Fruit fly (Drosophila melanogaster) ovary, adult (tissue): Measurements from ENCODE around the gene Dyrk3.

ENCODE experiments used
- CG17801 ChIP-seq: fragments of 200-800 bp; optimal IDR thresholded peaks from 2 replicates; lab custom pipeline; 2019; ENCODE audit warnings: missing biosample characterization, mild to moderate bottlenecking, missing genetic modification characterization, moderate library complexity; ENCODE audit not compliant: partially characterized antibody

The Dyrk3 gene

DNA sequence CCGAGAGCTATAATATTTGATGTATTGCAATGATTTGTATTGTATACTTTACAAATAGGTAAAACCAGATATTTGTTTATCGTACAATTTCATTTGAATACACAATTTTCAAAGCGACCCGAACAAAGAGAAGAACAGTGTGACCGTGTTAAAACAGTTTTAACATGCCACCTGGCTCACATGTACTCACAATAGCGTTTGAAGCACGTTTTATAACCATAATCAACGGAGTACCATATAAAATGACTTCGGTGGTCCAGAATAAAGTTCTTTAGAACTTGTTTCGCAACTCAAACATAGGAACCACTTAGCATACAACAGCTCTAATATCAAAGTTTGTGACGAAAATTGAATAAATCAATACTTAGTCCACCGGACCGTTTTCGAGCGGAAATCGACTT lies at the start of gene Dyrk3, which contains the start of gene Cadps:
TSS of gene Dyrk3 (minus strand) at position 150 of the 401 bp plus-strand sequence.
TSS of gene Cadps (plus strand) at position 274 of the 401 bp plus-strand sequence.
- no peak for TF ChIP-seq CG17801 (GFP tag; lab: Kevin White, UChicago)

DNA sequence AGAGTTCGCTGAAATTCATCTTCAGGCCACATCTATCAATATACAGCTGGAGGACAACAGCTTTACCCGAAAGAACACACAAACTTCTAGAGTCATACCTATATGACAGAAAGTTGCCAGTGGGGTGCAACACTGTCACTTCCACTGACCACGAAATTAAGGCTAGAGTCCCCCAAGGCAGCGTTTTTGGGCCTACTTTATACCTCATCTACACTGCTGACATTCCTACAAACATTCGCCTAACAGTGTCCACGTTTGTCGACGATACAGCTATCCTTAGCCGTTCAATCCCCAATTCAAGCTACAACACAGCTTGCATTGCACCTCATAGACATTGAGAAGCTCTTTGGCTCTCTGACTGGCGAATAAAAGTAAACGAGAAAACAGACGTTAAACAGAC lies 29.9 kb upstream of the Dyrk3 start:
- no peak for TF ChIP-seq CG17801 (GFP tag; lab: Kevin White, UChicago)

DNA sequence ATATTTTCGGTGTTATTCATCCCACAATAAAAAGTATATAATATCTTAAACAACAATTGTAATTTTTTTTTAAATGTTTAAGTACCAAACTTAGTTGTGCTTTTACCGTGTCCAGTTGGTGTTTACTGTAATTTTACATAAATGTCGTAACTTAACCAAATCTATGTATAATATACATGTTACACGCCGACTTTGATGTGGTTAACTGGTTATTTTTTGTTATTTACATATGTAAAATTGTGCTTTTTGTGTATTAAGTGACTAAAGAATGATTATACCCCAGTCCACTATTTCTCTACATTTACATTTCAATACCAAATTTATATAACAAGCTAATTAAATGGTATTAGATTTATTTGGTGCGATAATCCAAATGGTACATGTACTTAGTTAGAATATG lies 20.5 kb upstream of the Dyrk3 start:
- no peak for TF ChIP-seq CG17801 (GFP tag; lab: Kevin White, UChicago)

DNA sequence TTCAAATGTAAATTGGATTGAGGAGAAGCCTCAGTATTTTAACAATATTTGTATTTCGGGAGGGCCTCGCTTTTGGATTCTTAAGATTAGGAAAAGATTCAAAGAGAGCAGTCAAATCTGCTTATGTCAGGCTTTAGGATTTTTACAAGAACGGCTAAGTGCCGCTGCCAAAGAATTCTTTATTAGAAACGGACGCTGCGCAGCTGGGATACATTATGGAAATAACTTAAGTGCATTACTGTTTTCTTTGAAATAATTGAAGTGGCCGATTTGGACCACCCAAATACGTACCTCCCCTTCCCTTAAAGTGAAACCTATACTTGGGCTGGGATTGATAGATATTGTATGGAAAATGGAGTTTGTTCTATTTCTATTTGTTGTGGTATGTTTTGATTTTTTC lies 7.7 kb upstream of the Dyrk3 start:
- TF ChIP-seq CG17801 (GFP tag; lab: Kevin White, UChicago): no peak

DNA sequence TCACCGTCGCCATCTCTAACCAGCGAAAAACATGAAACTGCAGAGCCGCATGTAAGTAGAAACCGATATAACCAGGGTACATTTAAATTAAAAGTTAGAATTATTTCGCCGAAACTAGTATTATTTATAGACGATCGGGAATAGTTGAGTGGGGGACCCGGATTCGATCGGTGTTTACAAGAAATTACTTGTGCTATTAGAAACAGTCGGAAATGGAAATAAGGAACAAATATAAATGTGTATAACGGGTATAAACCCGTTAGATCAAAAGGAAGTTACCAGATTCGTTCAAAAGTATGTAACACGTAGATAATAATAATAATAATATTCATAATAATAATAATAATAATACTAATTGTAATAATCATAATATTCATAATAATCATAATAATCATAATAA lies 4.2 kb upstream of the Dyrk3 start:
- no peak for TF ChIP-seq CG17801 (GFP tag; lab: Kevin White, UChicago)

DNA sequence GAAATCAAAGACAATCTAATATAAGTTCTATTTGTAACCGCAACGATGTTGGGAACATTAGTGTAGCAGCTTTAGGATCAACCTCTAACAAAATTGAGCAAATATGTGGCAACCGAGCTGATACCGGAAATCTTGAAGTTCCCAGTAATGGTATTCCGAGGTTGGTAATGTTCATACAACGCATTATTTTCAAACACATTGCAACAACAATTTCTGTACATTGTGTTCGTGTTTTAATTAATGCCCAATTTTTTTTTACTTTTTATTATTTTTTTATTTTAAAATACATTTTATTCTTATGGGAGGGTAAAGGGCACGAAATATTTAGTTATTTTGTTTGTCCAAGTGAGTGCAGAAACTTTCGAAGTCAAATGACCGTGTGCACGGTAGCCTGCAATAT lies 2.8 kb upstream of the Dyrk3 start:
- no peak for TF ChIP-seq CG17801 (GFP tag; lab: Kevin White, UChicago)

DNA sequence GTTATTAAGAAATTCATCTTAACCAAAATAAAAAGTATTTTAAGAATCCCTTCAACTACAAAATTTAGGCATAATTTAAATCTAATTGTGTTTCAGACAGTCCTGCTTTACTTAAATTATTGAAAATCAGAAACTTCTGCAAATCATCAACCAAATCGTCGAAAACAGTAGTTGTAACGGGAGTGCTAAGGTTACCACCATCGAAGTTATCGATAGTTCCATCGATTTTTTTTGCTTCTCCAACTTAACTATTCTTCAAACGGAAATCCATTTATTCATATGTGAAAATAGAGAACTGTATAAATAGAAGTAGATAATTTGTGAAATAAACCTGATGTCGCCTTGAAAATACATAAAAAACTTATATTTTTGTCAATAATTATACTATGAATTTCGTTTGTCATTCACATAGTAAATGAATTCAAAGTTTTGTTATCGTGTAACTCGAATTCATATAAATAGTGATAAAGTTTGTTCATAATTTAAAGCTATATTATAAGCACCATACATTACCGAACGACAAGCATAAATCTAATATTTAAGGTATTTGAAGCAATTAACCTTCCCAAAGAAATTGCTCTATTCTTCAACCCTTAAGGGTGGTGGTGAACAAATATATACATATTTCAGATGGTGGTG lies 1.3 kb upstream of the Dyrk3 start:
- no peak for TF ChIP-seq CG17801 (GFP tag; lab: Kevin White, UChicago)

DNA sequence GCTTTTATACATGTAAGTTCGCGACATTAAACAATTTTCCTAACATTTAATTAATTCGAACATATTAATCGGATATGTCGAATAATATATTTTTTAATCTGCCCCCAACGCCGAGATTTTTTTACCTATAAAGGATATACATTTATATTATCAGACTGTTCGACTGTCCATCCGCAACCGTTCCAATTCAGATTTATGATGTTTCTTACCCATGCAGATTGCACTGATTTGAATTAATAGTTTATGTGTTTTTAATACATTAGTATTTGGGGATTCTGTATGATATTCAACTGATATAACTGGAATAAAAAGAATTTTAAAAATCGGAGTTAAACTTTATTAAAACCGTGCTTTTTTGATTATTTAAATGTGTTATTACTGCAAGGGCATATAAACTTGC lies 5.3 kb downstream of the Dyrk3 start:
- TF ChIP-seq CG17801 (GFP tag; lab: Kevin White, UChicago): no peak

DNA sequence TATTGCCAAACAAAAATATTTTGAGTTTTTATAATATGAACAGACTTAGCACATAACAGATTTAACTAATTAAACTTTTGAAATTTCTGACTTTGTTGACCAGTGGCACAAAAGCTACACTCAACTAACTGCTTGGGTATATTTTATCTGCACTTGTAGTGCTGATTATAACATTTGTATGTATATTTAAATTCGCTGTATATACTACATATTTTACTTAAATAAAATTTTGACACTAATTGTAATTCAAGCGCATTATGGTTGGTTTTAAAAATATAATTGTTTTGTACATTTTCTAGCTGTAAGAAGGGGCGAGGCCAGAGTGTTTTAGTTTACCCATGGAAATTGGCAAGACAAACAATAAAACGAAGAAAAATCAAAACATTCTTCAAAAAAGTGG lies 6.3 kb downstream of the Dyrk3 start:
- no peak for TF ChIP-seq CG17801 (GFP tag; lab: Kevin White, UChicago)

DNA sequence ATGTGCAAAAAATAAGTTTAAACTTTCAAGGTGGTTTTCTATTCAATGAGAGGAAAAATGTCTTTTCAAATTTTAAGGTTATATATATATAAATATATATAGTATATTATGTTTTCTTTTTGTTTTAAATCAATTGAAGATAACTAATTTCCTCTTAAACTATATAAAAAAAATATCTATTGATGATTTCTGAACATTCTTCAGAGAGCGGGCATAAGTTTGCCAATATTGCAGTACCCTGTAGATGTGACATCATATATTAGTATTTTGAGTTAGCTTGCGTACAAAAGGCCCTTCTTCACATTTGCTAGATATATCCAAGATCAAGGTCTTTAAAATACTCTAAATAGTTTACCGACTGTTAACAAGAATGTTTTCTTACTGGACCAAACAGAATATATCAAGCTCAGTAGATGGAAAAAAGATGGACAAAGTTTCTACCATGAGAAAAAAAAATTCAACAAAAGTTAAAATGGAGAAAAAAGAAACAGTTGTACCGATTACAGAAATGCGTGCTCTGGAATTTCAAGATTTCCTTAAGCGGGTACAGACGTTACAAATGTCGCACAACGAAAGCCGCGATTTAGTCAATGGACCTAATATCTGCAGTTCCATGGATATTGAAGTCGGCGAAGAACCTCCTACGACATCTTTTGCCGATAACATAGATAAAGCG lies 11.7 kb downstream of the Dyrk3 start:
- no peak for TF ChIP-seq CG17801 (GFP tag; lab: Kevin White, UChicago)

DNA sequence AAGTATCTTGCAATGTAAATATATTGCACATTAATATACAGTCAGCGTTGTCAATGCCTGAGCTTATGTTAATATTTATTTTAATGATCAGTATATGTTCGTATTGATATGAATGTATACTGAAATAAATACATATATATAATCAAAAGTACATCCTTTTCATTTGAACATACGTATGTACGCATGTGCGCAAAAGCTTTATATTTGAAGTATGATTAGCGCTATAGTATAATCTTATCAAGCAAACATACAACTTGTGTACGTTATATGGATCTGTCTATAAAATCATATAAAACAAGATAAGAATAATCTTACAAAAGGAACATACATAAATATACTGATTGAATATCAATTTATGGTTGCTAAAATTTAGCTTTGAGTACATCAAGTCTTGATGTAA lies 31.3 kb downstream of the Dyrk3 start:
- TF ChIP-seq CG17801 (GFP tag; lab: Kevin White, UChicago): peak; percentile 23

DNA sequence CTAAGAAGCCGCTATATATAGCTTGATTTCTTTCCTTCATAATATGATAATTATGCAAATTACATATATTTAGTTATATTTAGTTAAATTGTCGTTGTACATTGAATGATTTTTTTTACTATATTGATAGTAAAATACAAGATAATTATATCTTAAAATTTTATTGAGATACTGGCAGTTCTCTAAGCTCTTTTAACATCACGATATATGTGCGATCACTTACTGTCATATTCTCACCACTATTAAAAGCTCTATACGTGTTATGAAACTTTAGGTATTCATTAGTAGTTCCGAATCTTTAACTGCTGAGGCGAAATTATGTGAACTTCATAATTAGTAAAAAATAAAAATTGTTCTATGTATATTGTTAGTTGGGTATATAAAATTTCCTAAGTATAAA lies 31.9 kb downstream of the Dyrk3 start, which contains the start of gene Mitf:
TSS of gene Mitf (plus strand) at position 254 of the 400 bp plus-strand sequence.
- TF ChIP-seq CG17801 (GFP tag; lab: Kevin White, UChicago): no peak

DNA sequence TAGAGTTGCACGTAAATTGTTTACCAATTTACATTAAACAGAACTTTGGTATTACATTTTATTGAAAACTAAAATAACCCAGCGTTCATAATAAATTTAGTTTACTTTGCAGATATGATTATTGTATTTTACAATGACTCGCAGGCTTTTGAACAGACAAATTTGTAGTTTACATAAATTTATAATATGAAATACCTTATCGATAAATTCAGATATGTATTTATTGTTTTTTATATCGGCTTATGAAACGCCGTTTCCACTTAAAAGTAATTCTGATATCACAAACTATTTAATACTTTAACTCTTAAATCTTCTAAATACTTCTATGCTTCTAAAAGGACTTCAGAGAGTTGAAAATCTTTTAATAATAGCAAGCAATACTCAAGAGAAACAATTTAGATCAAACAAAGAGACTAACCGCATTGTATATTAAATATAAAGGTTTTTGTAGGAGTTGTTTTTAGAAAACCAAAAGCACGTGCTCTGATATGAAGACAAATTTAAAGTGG lies 33.8 kb downstream of the Dyrk3 start, which contains the start of gene PIP4K:
TSS of gene PIP4K (minus strand) at position 196 of the 509 bp plus-strand sequence.
- peak; percentile 42 for TF ChIP-seq CG17801 (GFP tag; lab: Kevin White, UChicago)

DNA sequence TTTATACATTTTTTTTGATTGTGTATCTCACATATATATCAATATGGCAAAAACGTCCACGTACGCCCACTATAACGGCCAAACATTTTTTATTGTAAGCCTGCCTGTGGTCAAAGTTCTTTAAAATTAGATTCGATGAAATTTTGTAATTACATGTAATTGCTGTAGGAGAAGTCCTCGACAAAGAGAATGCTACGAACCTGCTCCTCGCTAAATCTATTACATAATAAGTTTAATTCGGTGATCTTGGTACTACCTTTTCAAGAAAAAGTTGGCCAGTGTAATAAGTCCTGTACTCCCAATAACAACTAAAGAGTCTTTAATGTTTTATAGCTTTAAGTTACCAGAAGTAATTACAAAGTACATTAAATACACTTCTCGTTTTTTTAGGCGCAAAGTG lies 38.9 kb downstream of the Dyrk3 start:
- TF ChIP-seq CG17801 (GFP tag; lab: Kevin White, UChicago): no peak

DNA sequence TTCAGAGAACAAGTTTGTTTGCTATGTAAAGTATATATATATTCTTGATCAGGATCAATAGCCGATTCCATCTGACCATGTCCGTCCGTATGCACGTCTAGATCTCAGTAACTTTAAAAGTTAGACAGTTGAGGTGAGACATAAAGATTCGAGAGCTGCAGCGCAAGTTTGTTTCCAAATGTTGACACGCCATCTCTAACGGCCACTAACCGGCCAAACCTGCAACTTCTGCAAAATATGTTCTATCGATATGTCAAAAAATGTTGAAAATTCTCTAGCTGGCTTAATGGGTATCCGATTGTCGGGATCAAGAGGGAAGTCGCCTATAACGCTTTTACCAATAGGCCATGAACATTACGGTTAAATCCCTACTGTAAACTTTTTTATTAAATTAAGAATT lies 43.7 kb downstream of the Dyrk3 start:
- TF ChIP-seq CG17801 (GFP tag; lab: Kevin White, UChicago): no peak

DNA sequence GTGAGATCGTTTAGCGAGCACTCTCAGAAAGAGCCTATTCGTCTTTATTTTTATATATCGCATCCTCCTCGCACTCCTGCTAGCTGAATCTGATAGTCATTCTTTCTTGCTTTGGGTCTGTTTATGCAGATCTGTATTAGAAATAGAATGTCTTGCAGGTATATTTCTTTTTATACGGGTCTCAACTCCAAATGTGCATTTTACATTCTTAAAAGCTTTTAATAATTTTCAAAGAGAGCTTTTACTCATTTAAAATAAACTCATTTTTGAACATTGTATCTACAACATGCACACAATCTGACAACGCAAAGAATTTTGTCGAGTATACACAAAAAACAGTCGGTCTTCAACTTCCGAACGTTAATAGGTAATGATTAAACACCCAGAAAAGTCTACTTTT lies 45.0 kb downstream of the Dyrk3 start, which contains the start of gene CG33521:
TSS of gene CG33521 (plus strand) at position 301 of the 400 bp plus-strand sequence.
- TF ChIP-seq CG17801 (GFP tag; lab: Kevin White, UChicago): no peak
